Worm (Caenorhabditis elegans): ENCODE results near the gene F08D12.15.

F08D12.15 gene

ce11 chrII:2791693-2792092, 25.3 kb downstream of the F08D12.15 start:
- TF ChIP-seq T22C8.4 (GFP tag; IDR thresholded peaks at IDR 0.05): no peak
- TF ChIP-seq tab-1 (GFP tag; IDR thresholded peaks at IDR 0.05): no peak
- no peak for TF ChIP-seq cog-1 (tag; optimal IDR thresholded peaks at IDR 0.05)
- TF ChIP-seq klf-2 (GFP tag; conservative IDR thresholded peaks at IDR 0.05): no peak
- TF ChIP-seq ztf-29 (GFP tag; IDR thresholded peaks at IDR 0.05): no peak
- TF ChIP-seq med-1 (GFP tag; optimal IDR thresholded peaks at IDR 0.05; ENCODE audit: insufficient read depth): no peak
- no peak for TF ChIP-seq ztf-23 (GFP tag; IDR thresholded peaks at IDR 0.05)
- no peak for TF ChIP-seq flt-1 (GFP tag; IDR thresholded peaks at IDR 0.05)
- TF ChIP-seq ref-1 (GFP tag; conservative IDR thresholded peaks at IDR 0.05): no peak

DNA sequence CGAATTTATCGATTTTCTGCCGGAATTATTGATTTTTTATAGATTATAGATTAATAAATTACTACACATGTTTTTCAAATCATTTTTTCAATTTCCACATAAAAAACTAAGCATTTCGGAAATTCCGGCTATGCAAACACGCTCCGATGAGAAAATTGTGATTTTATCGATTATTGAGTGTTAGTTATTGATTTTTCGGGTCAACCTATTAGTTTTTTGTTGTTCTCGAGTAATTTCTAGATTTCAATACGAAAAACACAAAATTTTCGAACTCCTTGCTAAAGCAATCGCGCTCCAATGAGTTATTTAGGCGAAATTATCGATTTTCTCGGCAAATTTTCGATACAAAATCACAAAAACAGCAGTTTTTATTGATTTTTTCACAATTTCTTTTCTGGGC, 29.0 kb downstream of the F08D12.15 start:
- TF ChIP-seq klf-2 (GFP tag; conservative IDR thresholded peaks at IDR 0.05) (no peak), tab-1 (GFP tag; IDR thresholded peaks at IDR 0.05) (no peak), ztf-29 (GFP tag; IDR thresholded peaks at IDR 0.05) (no peak), cog-1 (tag; optimal IDR thresholded peaks at IDR 0.05) (no peak), ref-1 (GFP tag; conservative IDR thresholded peaks at IDR 0.05) (no peak), ztf-23 (GFP tag; IDR thresholded peaks at IDR 0.05) (no peak), med-1 (GFP tag; optimal IDR thresholded peaks at IDR 0.05; ENCODE audit: insufficient read depth) (no peak), flt-1 (GFP tag; IDR thresholded peaks at IDR 0.05) (no peak), T22C8.4 (GFP tag; IDR thresholded peaks at IDR 0.05) (no peak)

- TF ChIP-seq klf-2 (GFP tag; conservative IDR thresholded peaks at IDR 0.05) (no peak), ztf-23 (GFP tag; IDR thresholded peaks at IDR 0.05) (no peak), med-1 (GFP tag; optimal IDR thresholded peaks at IDR 0.05; ENCODE audit: insufficient read depth) (no peak), ref-1 (GFP tag; conservative IDR thresholded peaks at IDR 0.05) (no peak), tab-1 (GFP tag; IDR thresholded peaks at IDR 0.05) (no peak), T22C8.4 (GFP tag; IDR thresholded peaks at IDR 0.05) (no peak), cog-1 (tag; optimal IDR thresholded peaks at IDR 0.05) (no peak), flt-1 (GFP tag; IDR thresholded peaks at IDR 0.05) (no peak), ztf-29 (GFP tag; IDR thresholded peaks at IDR 0.05) (no peak)
Measured at ce11 chrII:2796431-2796830, 30.0 kb downstream of the F08D12.15 start.

DNA sequence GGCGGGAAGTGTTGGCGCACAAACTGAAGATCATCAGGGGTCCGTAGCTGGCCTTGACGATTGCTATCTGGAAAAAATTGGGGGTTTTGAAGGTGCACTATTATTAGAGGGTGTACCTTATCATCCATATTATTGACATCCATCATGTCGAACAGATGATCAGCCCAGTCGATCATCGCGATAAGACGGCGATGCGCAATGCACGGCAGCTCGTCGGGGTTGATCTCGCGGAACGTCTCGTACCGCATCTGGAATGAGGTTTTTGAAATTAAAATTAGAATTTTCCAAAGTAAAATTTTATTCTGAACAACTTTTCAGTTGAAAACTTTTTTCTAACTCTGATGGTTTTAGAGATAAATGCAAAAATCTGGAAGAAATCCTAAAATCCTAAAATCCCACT, 31.5 kb downstream of the F08D12.15 start:
- TF ChIP-seq klf-2 (GFP tag; conservative IDR thresholded peaks at IDR 0.05) (no peak), T22C8.4 (GFP tag; IDR thresholded peaks at IDR 0.05) (no peak), med-1 (GFP tag; optimal IDR thresholded peaks at IDR 0.05; ENCODE audit: insufficient read depth) (no peak), ztf-23 (GFP tag; IDR thresholded peaks at IDR 0.05) (no peak), cog-1 (tag; optimal IDR thresholded peaks at IDR 0.05) (no peak), ztf-29 (GFP tag; IDR thresholded peaks at IDR 0.05) (no peak), flt-1 (GFP tag; IDR thresholded peaks at IDR 0.05) (no peak), ref-1 (GFP tag; conservative IDR thresholded peaks at IDR 0.05) (no peak), tab-1 (GFP tag; IDR thresholded peaks at IDR 0.05) (no peak)

ce11 chrII:2800550-2801233, 34.3 kb downstream of the F08D12.15 start, which contains the start of gene nhr-119:
Gene nhr-119, minus strand, starts transcription at chrII:2800600.
- TF ChIP-seq med-1 (GFP tag; optimal IDR thresholded peaks at IDR 0.05; ENCODE audit: insufficient read depth): no peak
- no peak for TF ChIP-seq T22C8.4 (GFP tag; IDR thresholded peaks at IDR 0.05)
- TF ChIP-seq ztf-29 (GFP tag; IDR thresholded peaks at IDR 0.05): no peak
- peak; percentile 10 for TF ChIP-seq cog-1 (tag; optimal IDR thresholded peaks at IDR 0.05)
- no peak for TF ChIP-seq tab-1 (GFP tag; IDR thresholded peaks at IDR 0.05)
- TF ChIP-seq klf-2 (GFP tag; conservative IDR thresholded peaks at IDR 0.05): no peak

ce11 chrII:2801764-2802163, 35.3 kb downstream of the F08D12.15 start:
- no peak for TF ChIP-seq ztf-29 (GFP tag; IDR thresholded peaks at IDR 0.05)
- TF ChIP-seq klf-2 (GFP tag; conservative IDR thresholded peaks at IDR 0.05): no peak
- no peak for TF ChIP-seq flt-1 (GFP tag; IDR thresholded peaks at IDR 0.05)
- no peak for TF ChIP-seq ztf-23 (GFP tag; IDR thresholded peaks at IDR 0.05)
- TF ChIP-seq cog-1 (tag; optimal IDR thresholded peaks at IDR 0.05): no peak
- no peak for TF ChIP-seq med-1 (GFP tag; optimal IDR thresholded peaks at IDR 0.05; ENCODE audit: insufficient read depth)
- no peak for TF ChIP-seq ref-1 (GFP tag; conservative IDR thresholded peaks at IDR 0.05)

DNA sequence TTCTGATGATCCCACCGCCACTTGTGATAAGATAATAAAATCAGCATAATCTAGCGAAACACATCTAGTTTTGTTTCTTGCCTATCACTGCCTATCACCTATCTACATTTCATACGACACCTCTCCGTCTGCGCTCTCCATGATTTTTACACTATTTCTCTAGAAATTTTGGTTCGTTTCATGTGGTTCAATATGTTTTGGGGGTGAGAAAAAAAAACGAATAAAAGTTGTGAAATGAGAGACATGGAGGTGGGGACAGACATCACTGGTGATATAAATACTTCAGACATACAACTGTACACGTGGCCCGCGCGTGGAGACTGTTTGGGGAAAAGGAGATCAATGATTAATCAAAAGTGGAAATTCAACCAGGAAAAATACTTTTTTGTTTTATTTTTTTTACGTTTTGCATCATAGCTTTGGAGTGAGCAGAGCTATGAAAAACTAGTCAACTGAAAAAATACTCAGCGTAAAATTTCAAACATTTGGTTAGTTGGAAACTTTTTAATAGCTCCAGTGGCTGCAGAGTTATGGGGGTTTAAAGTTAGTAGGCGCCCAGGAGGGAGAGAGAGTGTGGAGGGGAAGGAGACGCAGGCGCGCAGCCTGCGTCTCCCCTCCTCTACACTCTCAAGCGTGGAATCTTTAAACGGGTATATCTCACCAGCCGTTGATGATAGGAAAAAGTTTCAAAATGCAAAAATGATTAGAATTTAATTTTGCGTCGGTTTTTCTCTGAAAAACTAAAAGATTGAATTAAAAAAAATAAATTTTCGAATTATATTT, 36.6 kb downstream of the F08D12.15 start:
- TF ChIP-seq cog-1 (tag; optimal IDR thresholded peaks at IDR 0.05) (no peak), ztf-29 (GFP tag; IDR thresholded peaks at IDR 0.05) (no peak)

DNA sequence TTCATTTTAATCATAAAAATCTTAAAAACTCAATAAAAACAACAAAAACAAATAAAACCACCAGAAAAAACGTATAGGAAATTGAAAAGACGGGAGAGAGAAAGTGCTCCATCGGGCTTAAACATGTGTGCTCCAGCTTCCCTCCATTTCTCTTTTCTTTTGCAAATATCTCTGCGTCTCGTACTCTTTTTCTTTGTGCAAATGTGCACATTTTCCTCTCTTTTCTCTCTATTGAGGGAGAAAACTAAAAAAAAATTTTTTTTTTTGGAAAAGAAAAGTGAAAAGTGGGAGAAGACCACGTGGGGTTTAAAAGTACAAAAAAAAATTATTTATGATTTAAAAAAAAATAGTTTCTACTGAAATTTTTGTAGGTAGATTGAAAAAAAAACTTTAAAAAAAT, 37.8 kb downstream of the F08D12.15 start:
- no peak for TF ChIP-seq ztf-29 (GFP tag; IDR thresholded peaks at IDR 0.05)
- no peak for TF ChIP-seq ref-1 (GFP tag; conservative IDR thresholded peaks at IDR 0.05)
- TF ChIP-seq flt-1 (GFP tag; IDR thresholded peaks at IDR 0.05): no peak
- no peak for TF ChIP-seq klf-2 (GFP tag; conservative IDR thresholded peaks at IDR 0.05)
- no peak for TF ChIP-seq med-1 (GFP tag; optimal IDR thresholded peaks at IDR 0.05; ENCODE audit: insufficient read depth)
- no peak for TF ChIP-seq tab-1 (GFP tag; IDR thresholded peaks at IDR 0.05)

ce11 chrII:2804949-2805348, 38.5 kb downstream of the F08D12.15 start:
- TF ChIP-seq ref-1 (GFP tag; conservative IDR thresholded peaks at IDR 0.05) (no peak), ztf-23 (GFP tag; IDR thresholded peaks at IDR 0.05) (no peak), med-1 (GFP tag; optimal IDR thresholded peaks at IDR 0.05; ENCODE audit: insufficient read depth) (no peak), T22C8.4 (GFP tag; IDR thresholded peaks at IDR 0.05) (no peak), tab-1 (GFP tag; IDR thresholded peaks at IDR 0.05) (no peak), cog-1 (tag; optimal IDR thresholded peaks at IDR 0.05) (no peak), klf-2 (GFP tag; conservative IDR thresholded peaks at IDR 0.05) (no peak), flt-1 (GFP tag; IDR thresholded peaks at IDR 0.05) (no peak), ztf-29 (GFP tag; IDR thresholded peaks at IDR 0.05) (no peak)

Data from whole organism, midembryonic.